Fruit fly (Drosophila melanogaster): ENCODE measurements around the gene CG4287.
A peak's percentile ranks its signal among the peaks of the same experiment; 100 is the strongest.

The CG4287 gene

DNA sequence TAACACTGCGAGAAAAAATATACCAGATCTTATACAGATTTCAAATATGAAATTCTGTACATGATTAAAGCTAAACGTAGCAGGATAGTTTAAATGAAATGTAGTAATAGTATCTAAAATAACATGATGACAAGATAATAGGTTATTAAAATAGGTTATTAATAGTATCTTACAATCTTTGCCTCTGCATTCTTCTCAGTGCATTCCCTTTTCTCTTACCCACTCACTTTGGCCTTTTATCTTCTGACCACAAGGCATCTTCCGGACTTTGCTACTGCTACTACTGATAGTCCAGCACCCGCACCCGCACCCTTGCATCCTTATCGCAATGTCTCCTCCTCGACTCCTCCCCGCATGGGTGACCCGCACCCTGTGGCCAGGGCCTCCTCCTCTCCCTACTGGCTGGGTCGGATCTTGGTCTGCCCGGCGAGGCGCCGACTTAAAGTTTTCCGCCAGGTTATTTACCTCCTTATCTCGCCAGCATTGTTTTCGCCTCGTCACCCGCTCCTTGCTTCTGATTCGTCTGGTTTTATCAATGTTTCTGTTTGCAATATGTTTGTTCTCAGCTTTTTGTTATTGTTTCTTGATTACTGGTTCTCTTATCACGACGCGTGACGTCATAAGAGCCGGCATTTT is 20.9 kb upstream of the CG4287 start (continued):
- TF ChIP-seq CG1603 (tag; optimal IDR thresholded peaks at IDR 0.05) (peak; percentile 77), sna (GFP tag; IDR thresholded peaks at IDR 0.05; ENCODE audit: partially characterized antibody) (no peak), scrt (GFP tag; optimal IDR thresholded peaks at IDR 0.05) (peak; percentile 4), CG18262 (tag; optimal IDR thresholded peaks at IDR 0.05) (peak; percentile 73), CG11695 (GFP tag; IDR thresholded peaks at IDR 0.05) (no peak; the same call in 2 of the 3 replicates), zfh1 (GFP tag; IDR thresholded peaks at IDR 0.05) (peak; percentile 72), lab (GFP tag; optimal IDR thresholded peaks at IDR 0.05) (peak; percentile 55), CG32532 (GFP tag; IDR thresholded peaks at IDR 0.05) (peak; percentile 40; the same call in 1 of the 2 replicates), Bgb (GFP tag; IDR thresholded peaks at IDR 0.05; ENCODE audit: partially characterized antibody) (no peak), HLHmδ (GFP tag; optimal IDR thresholded peaks at IDR 0.05) (no peak), fd96Cb (tag; optimal IDR thresholded peaks at IDR 0.05) (peak; percentile 50), bowl (GFP tag; IDR thresholded peaks at IDR 0.05) (0 out of 2 replicates have a peak, but pooled peaks have one; percentile 21), HmgZ (tag; optimal IDR thresholded peaks at IDR 0.05) (no peak), CG18476 (GFP tag; optimal IDR thresholded peaks at IDR 0.05) (peak; percentile 34), CG15601 (tag; optimal IDR thresholded peaks at IDR 0.05) (peak; percentile 52), CG4820 (GFP tag; optimal IDR thresholded peaks at IDR 0.05) (peak; percentile 66), hth (optimal IDR thresholded peaks at IDR 0.05) (no peak), nerfin-1 (tag; optimal IDR thresholded peaks at IDR 0.05) (peak; percentile 15), stwl (tag; optimal IDR thresholded peaks at IDR 0.05) (no peak), zf30C (GFP tag; optimal IDR thresholded peaks at IDR 0.05) (peak; percentile 63), CG7357 (GFP tag; IDR thresholded peaks at IDR 0.05) (no peak), CG6272 (GFP tag; IDR thresholded peaks at IDR 0.05) (no peak), Xbp1 (GFP tag; optimal IDR thresholded peaks at IDR 0.05) (peak; percentile 30), CG34376 (GFP tag; optimal IDR thresholded peaks at IDR 0.05) (peak; percentile 44), ara (GFP tag; IDR thresholded peaks at IDR 0.05) (peak; percentile 55), CG12155 (GFP tag; optimal IDR thresholded peaks at IDR 0.05) (peak; percentile 51), ems (GFP tag; optimal IDR thresholded peaks at IDR 0.05) (no peak), CG13424 (tag; optimal IDR thresholded peaks at IDR 0.05) (peak; percentile 53), danr (GFP tag; IDR thresholded peaks at IDR 0.05) (0 out of 2 replicates have a peak, but pooled peaks have one; percentile 19), gfzf (GFP tag; optimal IDR thresholded peaks at IDR 0.05) (no peak), gem (tag; optimal IDR thresholded peaks at IDR 0.05) (peak; percentile 79), CG32772 (GFP tag; IDR thresholded peaks at IDR 0.05) (0 out of 2 replicates have a peak, but pooled peaks have one; percentile 12), CG17359 (tag; optimal IDR thresholded peaks at IDR 0.05) (peak; percentile 52), CG17568 (GFP tag; optimal IDR thresholded peaks at IDR 0.05) (no peak), eyg (GFP tag; optimal IDR thresholded peaks at IDR 0.05) (no peak), D (optimal IDR thresholded peaks at IDR 0.05) (no peak), D (GFP tag; optimal IDR thresholded peaks at IDR 0.05) (peak; percentile 12), CG13894 (tag; optimal IDR thresholded peaks at IDR 0.05) (no peak), CG7928 (GFP tag; optimal IDR thresholded peaks at IDR 0.05) (no peak), tin (GFP tag; optimal IDR thresholded peaks at IDR 0.05) (peak; percentile 37), Med (GFP tag) (peak; percentile 66), Ssrp (tag; optimal IDR thresholded peaks at IDR 0.05) (peak; percentile 38), CG12236 (GFP tag; optimal IDR thresholded peaks at IDR 0.05) (no peak), CG1602 (GFP tag; optimal IDR thresholded peaks at IDR 0.05) (peak; percentile 41), dan (GFP tag; IDR thresholded peaks at IDR 0.05) (no peak), CG42726 (GFP tag; IDR thresholded peaks at IDR 0.05; ENCODE audit: partially characterized antibody) (peak; percentile 54; the same call in 1 of the 2 replicates), PHDP (tag; optimal IDR thresholded peaks at IDR 0.05) (peak; percentile 41), Fer3 (tag; optimal IDR thresholded peaks at IDR 0.05) (peak; percentile 43), fd102C (GFP tag; optimal IDR thresholded peaks at IDR 0.05) (no peak)
